Worm (Caenorhabditis elegans): ENCODE results near the gene F19B10.10.

ce11 chrII:3639238-3639637 is 42.0 kb downstream of the F19B10.10 start, which contains the start of gene fbxb-31:
- TF ChIP-seq hlh-8 (tag; optimal IDR thresholded peaks at IDR 0.05) (no peak), hlh-13 (GFP tag; optimal IDR thresholded peaks at IDR 0.05) (no peak), tbx-2 (tag; optimal IDR thresholded peaks at IDR 0.05) (no peak), pqm-1 (tag; optimal IDR thresholded peaks at IDR 0.05) (no peak), ceh-19 (GFP tag; optimal IDR thresholded peaks at IDR 0.05) (no peak), unc-42 (tag; optimal IDR thresholded peaks at IDR 0.05) (no peak), nfya-1 (tag; optimal IDR thresholded peaks at IDR 0.05) (no peak), ceh-31 (tag; optimal IDR thresholded peaks at IDR 0.05) (no peak), K09A11.1 (tag; optimal IDR thresholded peaks at IDR 0.05; ENCODE audit: insufficient read depth) (no peak)

Data from whole organism, late embryonic.